Fruit fly (Drosophila melanogaster): ENCODE measurements around the gene Stip1.

Gene Stip1

DNA sequence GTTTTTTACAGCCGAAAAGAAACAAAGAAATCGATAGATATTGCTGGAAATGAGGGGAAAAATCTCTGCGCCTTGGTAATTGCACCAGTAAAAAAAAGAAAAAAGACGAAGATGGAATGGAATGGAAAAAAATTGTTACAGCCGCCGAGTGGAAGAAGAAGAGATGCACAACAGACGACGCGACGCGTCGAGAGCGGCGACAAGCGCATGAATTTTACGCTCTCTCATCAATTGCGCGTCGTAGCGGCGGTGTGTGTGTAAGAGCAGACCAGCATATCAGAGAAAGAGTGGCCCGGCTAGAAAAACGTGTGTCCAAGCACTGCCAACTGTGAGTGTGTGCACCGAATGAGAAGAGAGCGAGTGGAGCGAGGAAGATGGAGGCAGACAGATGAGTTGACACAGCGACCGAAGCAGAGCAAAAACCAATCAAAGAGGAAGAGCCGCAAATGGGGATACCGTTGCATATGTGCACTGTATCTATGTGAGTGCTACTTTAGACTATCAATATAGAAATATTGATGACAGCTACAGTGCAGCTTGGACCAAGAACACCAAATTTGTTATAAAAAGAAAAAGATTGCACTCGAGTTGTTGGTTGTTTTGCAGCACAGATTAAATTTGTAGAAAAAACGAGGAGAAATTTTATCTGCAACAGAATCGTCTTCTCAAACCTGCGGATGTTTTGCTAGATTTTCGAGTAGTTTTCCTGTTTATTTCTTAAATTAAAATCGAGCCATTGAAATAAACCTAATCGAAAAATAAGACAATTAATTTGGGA is 45.7 kb upstream of the Stip1 start:
- TF ChIP-seq CG10348 (GFP tag; IDR thresholded peaks at IDR 0.05) (no peak), fd96Ca (GFP tag; IDR thresholded peaks at IDR 0.05) (peak; percentile 72), CG17806 (tag; optimal IDR thresholded peaks at IDR 0.05) (peak; percentile 40), CG13204 (GFP tag; optimal IDR thresholded peaks at IDR 0.05) (peak; percentile 81), CG8301 (tag; optimal IDR thresholded peaks at IDR 0.05) (peak; percentile 75), EcR (GFP tag; optimal IDR thresholded peaks at IDR 0.05) (peak; percentile 82), CG32121 (GFP tag; IDR thresholded peaks at IDR 0.05) (peak; percentile 41; the same call in 1 of the 2 replicates), Pif1A (GFP tag; optimal IDR thresholded peaks at IDR 0.05) (peak; percentile 76), CG9948 (tag; optimal IDR thresholded peaks at IDR 0.05) (peak; percentile 64), CG34367 (tag; optimal IDR thresholded peaks at IDR 0.05) (peak; percentile 23), gl (tag; optimal IDR thresholded peaks at IDR 0.05) (peak; percentile 38), CG12605 (GFP tag; IDR thresholded peaks at IDR 0.05) (peak; percentile 32), CG15710 (tag; optimal IDR thresholded peaks at IDR 0.05) (peak; percentile 16), CG14655 (GFP tag; optimal IDR thresholded peaks at IDR 0.05) (peak; percentile 75), D1 (tag; optimal IDR thresholded peaks at IDR 0.05) (no peak), Snoo (tag; optimal IDR thresholded peaks at IDR 0.05) (no peak), CG8159 (tag; optimal IDR thresholded peaks at IDR 0.05) (peak; percentile 31), Pif1B (GFP tag; optimal IDR thresholded peaks at IDR 0.05) (peak; percentile 40), rn (GFP tag; IDR thresholded peaks at IDR 0.05) (peak; percentile 28; the same call in 1 of the 2 replicates), CG4496 (GFP tag; IDR thresholded peaks at IDR 0.05) (peak; percentile 68), Ets98B (GFP tag; IDR thresholded peaks at IDR 0.05) (peak; percentile 50)

DNA sequence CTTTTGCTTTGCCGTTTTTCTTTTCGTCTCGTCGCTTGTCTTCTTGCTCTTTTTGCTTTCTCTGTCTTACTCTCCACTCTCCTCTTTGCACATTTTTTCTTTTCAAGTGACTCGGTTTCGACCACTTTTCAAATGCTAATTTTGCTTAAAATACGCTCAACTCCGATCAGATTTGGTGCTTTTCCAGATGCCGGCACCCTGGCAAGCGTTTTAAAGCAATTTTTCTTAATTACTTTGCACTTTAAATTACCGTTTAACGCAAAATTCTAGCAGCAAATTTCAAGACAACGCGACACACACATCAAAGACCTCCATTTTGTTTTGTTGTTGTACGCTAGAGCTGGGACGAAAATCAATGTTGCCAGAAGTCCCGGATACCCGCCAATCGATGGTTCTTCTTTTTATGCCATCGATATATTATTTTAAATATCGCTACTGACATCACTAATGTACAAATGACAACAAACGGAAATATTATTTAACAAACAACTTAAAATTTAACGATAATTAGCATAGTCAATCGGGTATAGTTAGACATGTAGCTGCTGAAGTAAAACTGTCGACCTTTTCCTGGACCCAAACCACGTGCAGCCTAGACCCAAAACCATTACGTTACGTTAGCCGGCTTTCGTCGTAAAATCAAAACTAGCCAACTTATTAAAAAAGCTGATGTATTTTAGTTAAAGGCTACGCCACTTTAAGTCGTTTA is 44.3 kb upstream of the Stip1 start, which contains the start of gene kis:
Gene kis, minus strand, starts transcription at position 317 of the 709 bp plus-strand sequence.
- peak; percentile 1 for TF ChIP-seq CG17806 (tag; optimal IDR thresholded peaks at IDR 0.05)
- TF ChIP-seq CG14655 (GFP tag; optimal IDR thresholded peaks at IDR 0.05) = peak; percentile 28
- TF ChIP-seq Snoo (tag; optimal IDR thresholded peaks at IDR 0.05) = no peak
- peak; percentile 39 for TF ChIP-seq CG8159 (tag; optimal IDR thresholded peaks at IDR 0.05)
- 0 out of 2 replicates have a peak, but pooled peaks have one; percentile 10 for TF ChIP-seq Ets98B (GFP tag; IDR thresholded peaks at IDR 0.05)
- TF ChIP-seq CG10348 (GFP tag; IDR thresholded peaks at IDR 0.05) = no peak
- TF ChIP-seq gl (tag; optimal IDR thresholded peaks at IDR 0.05) = peak; percentile 30
- TF ChIP-seq CG15710 (tag; optimal IDR thresholded peaks at IDR 0.05) = peak; percentile 16
- TF ChIP-seq EcR (GFP tag; optimal IDR thresholded peaks at IDR 0.05) = peak; percentile 55

DNA sequence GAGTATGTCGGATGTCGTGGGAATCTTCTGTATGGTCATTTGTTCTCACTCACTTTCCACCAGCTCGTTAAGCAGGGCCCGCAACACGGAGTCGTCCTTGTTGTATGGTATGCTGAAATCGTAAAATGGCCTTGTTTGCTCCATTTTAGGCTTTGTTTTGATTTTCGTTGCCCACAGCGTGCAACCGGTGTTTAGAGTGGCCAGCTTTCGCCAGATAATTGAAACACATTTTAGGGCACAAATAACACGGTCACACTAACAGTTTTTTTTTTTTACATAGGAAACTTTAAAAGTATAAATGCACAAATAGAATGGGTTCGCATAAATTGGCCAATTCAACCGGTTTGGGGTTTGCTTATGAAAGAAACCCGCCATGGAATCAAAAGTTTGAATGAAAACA is 42.7 kb upstream of the Stip1 start, which contains the start of gene Rpp30:
Gene Rpp30, minus strand, starts transcription at position 200 of the 400 bp plus-strand sequence.
- TF ChIP-seq CG8159 (tag; optimal IDR thresholded peaks at IDR 0.05) (no peak), CG17806 (tag; optimal IDR thresholded peaks at IDR 0.05) (no peak), Ets98B (GFP tag; IDR thresholded peaks at IDR 0.05) (no peak), CG10348 (GFP tag; IDR thresholded peaks at IDR 0.05) (no peak), CG15710 (tag; optimal IDR thresholded peaks at IDR 0.05) (no peak), Pif1A (GFP tag; optimal IDR thresholded peaks at IDR 0.05) (no peak), gl (tag; optimal IDR thresholded peaks at IDR 0.05) (no peak), CG8301 (tag; optimal IDR thresholded peaks at IDR 0.05) (no peak), fd96Ca (GFP tag; IDR thresholded peaks at IDR 0.05) (no peak), CG13204 (GFP tag; optimal IDR thresholded peaks at IDR 0.05) (no peak), D1 (tag; optimal IDR thresholded peaks at IDR 0.05) (no peak), CG12605 (GFP tag; IDR thresholded peaks at IDR 0.05) (no peak)

DNA sequence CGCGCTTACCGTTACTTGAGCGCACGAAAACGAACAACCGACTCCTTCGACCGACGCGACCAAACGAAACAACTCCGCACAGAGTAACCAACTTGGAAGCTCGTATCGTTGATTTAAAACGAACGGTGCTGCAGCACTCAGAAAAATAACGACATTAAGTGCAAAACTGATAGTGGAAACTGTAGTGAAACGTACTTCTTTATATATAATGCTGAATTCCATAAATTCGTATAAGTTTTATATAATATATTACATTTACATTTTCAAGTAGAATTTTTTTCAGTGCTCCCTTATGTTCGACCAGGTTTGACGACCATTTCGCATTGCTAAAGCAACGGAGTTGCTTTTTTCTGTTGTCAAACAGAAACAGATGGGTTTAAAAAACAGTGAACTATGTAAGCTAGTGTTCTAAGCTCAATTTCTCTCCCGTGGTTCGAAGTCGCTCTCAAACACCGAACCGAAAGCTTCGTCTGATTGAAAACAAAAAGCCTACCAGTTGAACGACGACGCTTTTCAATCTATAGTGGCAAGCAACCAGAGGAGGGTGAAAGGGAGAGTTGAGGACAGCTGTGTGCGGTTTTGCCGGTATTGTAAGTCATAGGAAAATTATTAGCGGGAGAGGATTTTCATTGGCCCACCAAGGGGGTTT is 27.4 kb upstream of the Stip1 start, which contains the start of gene CG17075:
Gene CG17075, minus strand, starts transcription at position 65 of the 649 bp plus-strand sequence.
- TF ChIP-seq Ets98B (GFP tag; IDR thresholded peaks at IDR 0.05) = peak; percentile 95
- TF ChIP-seq CG8301 (tag; optimal IDR thresholded peaks at IDR 0.05) = peak; percentile 83
- no peak for TF ChIP-seq Pif1A (GFP tag; optimal IDR thresholded peaks at IDR 0.05)
- TF ChIP-seq CG12605 (GFP tag; IDR thresholded peaks at IDR 0.05) = peak; percentile 93
- TF ChIP-seq CG17806 (tag; optimal IDR thresholded peaks at IDR 0.05) = peak; percentile 82
- no peak for TF ChIP-seq CG14655 (GFP tag; optimal IDR thresholded peaks at IDR 0.05)
- TF ChIP-seq gl (tag; optimal IDR thresholded peaks at IDR 0.05) = peak; percentile 62
- no peak for TF ChIP-seq D1 (tag; optimal IDR thresholded peaks at IDR 0.05)
- TF ChIP-seq CG15710 (tag; optimal IDR thresholded peaks at IDR 0.05) = peak; percentile 87
- peak; percentile 85 for TF ChIP-seq CG8159 (tag; optimal IDR thresholded peaks at IDR 0.05)
- TF ChIP-seq fd96Ca (GFP tag; IDR thresholded peaks at IDR 0.05) = peak; percentile 92
- TF ChIP-seq CG32121 (GFP tag; IDR thresholded peaks at IDR 0.05) = peak; percentile 94
- TF ChIP-seq CG13204 (GFP tag; optimal IDR thresholded peaks at IDR 0.05) = no peak
- TF ChIP-seq Snoo (tag; optimal IDR thresholded peaks at IDR 0.05) = peak; percentile 73
- peak; percentile 78 for TF ChIP-seq CG34367 (tag; optimal IDR thresholded peaks at IDR 0.05)
- no peak for TF ChIP-seq Pif1B (GFP tag; optimal IDR thresholded peaks at IDR 0.05)
- TF ChIP-seq CG10348 (GFP tag; IDR thresholded peaks at IDR 0.05) = peak; percentile 86
- TF ChIP-seq CG4496 (GFP tag; IDR thresholded peaks at IDR 0.05) = peak; percentile 96
- TF ChIP-seq EcR (GFP tag; optimal IDR thresholded peaks at IDR 0.05) = no peak
- peak; percentile 89 for TF ChIP-seq rn (GFP tag; IDR thresholded peaks at IDR 0.05)
- TF ChIP-seq CG9948 (tag; optimal IDR thresholded peaks at IDR 0.05) = peak; percentile 80

All from whole organism, pupa.